Fruit fly (Drosophila melanogaster) whole organism, embryonic: Measurements from ENCODE around the gene Cralbp.

Source experiments
- Aef1 ChIP-seq: fragments of 200-800 bp; sonication (Bioruptor generic); IDR thresholded peaks from 3 replicates; pipeline ENCODE4 v1.3.6; 2022; ENCODE audit warnings: missing biosample characterization, missing genetic modification characterization
- Antp ChIP-seq: fragments of 200-800 bp; sonication (Bioruptor generic); optimal IDR thresholded peaks from 3 replicates; lab custom pipeline; 2016; ENCODE audit warnings: missing biosample characterization, missing genetic modification characterization
- BEAF-32 ChIP-seq: fragments of 200-800 bp; sonication (Bioruptor generic); optimal IDR thresholded peaks from 3 replicates; lab custom pipeline; 2017; ENCODE audit warnings: missing biosample characterization, missing genetic modification characterization, mild to moderate bottlenecking, moderate library complexity, missing genetic modification reagents
- C15 ChIP-seq: fragments of 200-800 bp; sonication (Bioruptor generic); IDR thresholded peaks from 3 replicates; pipeline ENCODE4 v1.3.6; 2022; ENCODE audit warnings: missing biosample characterization, missing genetic modification characterization
- CG12071 ChIP-seq: fragments of 200-800 bp; sonication (Bioruptor generic); optimal IDR thresholded peaks from 3 replicates; lab custom pipeline; 2018; ENCODE audit warnings: missing biosample characterization, mild to moderate bottlenecking, missing genetic modification characterization
- CG14441 ChIP-seq: fragments of 200-800 bp; sonication (Bioruptor generic); IDR thresholded peaks from 2 replicates; pipeline ENCODE4 v1.3.6; 2022; ENCODE audit warnings: missing biosample characterization, missing genetic modification characterization
- CG1647 ChIP-seq: fragments of 200-800 bp; sonication (Bioruptor generic); optimal IDR thresholded peaks from 3 replicates; lab custom pipeline; 2016; ENCODE audit warnings: missing biosample characterization, missing genetic modification characterization
- CG17385 ChIP-seq: fragments of 200-800 bp; sonication (Bioruptor generic); optimal IDR thresholded peaks from 3 replicates; lab custom pipeline; 2018; ENCODE audit warnings: missing biosample characterization, mild to moderate bottlenecking, missing genetic modification characterization
- CG17612 ChIP-seq: fragments of 200-800 bp; sonication (Bioruptor generic); IDR thresholded peaks from 2 replicates; pipeline ENCODE4 v1.3.6; 2022; ENCODE audit warnings: missing biosample characterization, missing genetic modification characterization
- CG18262 ChIP-seq: fragments of 200-800 bp; optimal IDR thresholded peaks from 3 replicates; lab custom pipeline; 2019; ENCODE audit warnings: missing biosample characterization, mild to moderate bottlenecking, missing genetic modification characterization, moderate library complexity
- CG1832 ChIP-seq: fragments of 200-800 bp; sonication (Bioruptor generic); optimal IDR thresholded peaks from 2 replicates; lab custom pipeline; 2017; ENCODE audit warnings: missing biosample characterization, mild to moderate bottlenecking, missing genetic modification characterization, inconsistent platforms
- CG32767 ChIP-seq: fragments of 200-800 bp; sonication (Bioruptor generic); IDR thresholded peaks from 2 replicates; pipeline ENCODE4 v1.3.6; 2022; ENCODE audit warnings: missing biosample characterization, missing genetic modification characterization
- CG34376 ChIP-seq: fragments of 200-800 bp; sonication (Bioruptor generic); optimal IDR thresholded peaks from 2 replicates; lab custom pipeline; 2018; ENCODE audit warnings: missing biosample characterization, mild to moderate bottlenecking, missing genetic modification characterization
- CG4424 ChIP-seq: fragments of 200-800 bp; sonication (Bioruptor generic); optimal IDR thresholded peaks from 3 replicates; lab custom pipeline; 2016; ENCODE audit warnings: missing biosample characterization, missing genetic modification characterization
- CG4854 ChIP-seq: fragments of 200-800 bp; sonication (Bioruptor generic); optimal IDR thresholded peaks from 2 replicates; lab custom pipeline; 2016; ENCODE audit warnings: missing biosample characterization, missing genetic modification characterization, inconsistent platforms
- CG5953 ChIP-seq: fragments of 200-800 bp; sonication (Bioruptor generic); IDR thresholded peaks from 2 replicates; pipeline ENCODE4 v1.3.6; 2022; ENCODE audit warnings: missing biosample characterization, missing genetic modification characterization
- CG6272 ChIP-seq: fragments of 200-800 bp; sonication (Bioruptor generic); IDR thresholded peaks from 2 replicates; pipeline ENCODE4 v1.3.6; 2022; ENCODE audit warnings: missing biosample characterization, missing genetic modification characterization
- CG8388 ChIP-seq: fragments of 200-800 bp; sonication (Bioruptor generic); optimal IDR thresholded peaks from 2 replicates; lab custom pipeline; 2019; ENCODE audit warnings: missing biosample characterization, mild to moderate bottlenecking, missing genetic modification characterization, moderate library complexity
- Dp ChIP-seq: fragments of 200-800 bp; sonication (Bioruptor generic); optimal IDR thresholded peaks from 2 replicates; lab custom pipeline; 2018; ENCODE audit warnings: missing biosample characterization, mild to moderate bottlenecking, missing genetic modification characterization, moderate library complexity
- Ets97D ChIP-seq: fragments of 200-800 bp; sonication (Bioruptor generic); optimal IDR thresholded peaks from 3 replicates; lab custom pipeline; 2016; ENCODE audit warnings: missing biosample characterization, missing genetic modification characterization
- GATAe ChIP-seq: fragments of 200-800 bp; sonication (Bioruptor generic); conservative IDR thresholded peaks from 2 replicates; pipeline ENCODE4 v1.3.6; 2022; ENCODE audit warnings: missing biosample characterization, missing genetic modification characterization
- Hr3 ChIP-seq: fragments of 200-800 bp; sonication (Bioruptor generic); optimal IDR thresholded peaks from 3 replicates; lab custom pipeline; 2016; ENCODE audit warnings: missing biosample characterization, missing genetic modification characterization
- Lpt ChIP-seq: fragments of >200 bp; optimal IDR thresholded peaks from 2 replicates; lab custom pipeline; 2018; ENCODE audit warnings: missing biosample characterization, missing genetic modification characterization
- MESR4 ChIP-seq: fragments of 200-800 bp; sonication (Bioruptor generic); optimal IDR thresholded peaks from 2 replicates; lab custom pipeline; 2018; ENCODE audit warnings: missing biosample characterization, mild to moderate bottlenecking, missing genetic modification characterization, moderate library complexity
- NFAT ChIP-seq: fragments of 200-800 bp; sonication (Bioruptor generic); IDR thresholded peaks from 2 replicates; pipeline ENCODE4 v1.3.6; 2022; ENCODE audit warnings: missing biosample characterization, missing genetic modification characterization
- Nf-YB ChIP-seq: fragments of 200-800 bp; sonication (Bioruptor generic); optimal IDR thresholded peaks from 3 replicates; lab custom pipeline; 2019; ENCODE audit warnings: missing biosample characterization, mild to moderate bottlenecking, missing genetic modification characterization, moderate library complexity
- Nf-YC ChIP-seq: fragments of 200-800 bp; optimal IDR thresholded peaks from 3 replicates; lab custom pipeline; 2019; ENCODE audit warnings: missing biosample characterization, mild to moderate bottlenecking, missing genetic modification characterization, moderate library complexity
- Ssrp ChIP-seq: fragments of 200-800 bp; sonication (Bioruptor generic); optimal IDR thresholded peaks from 2 replicates; lab custom pipeline; 2018; ENCODE audit warnings: missing biosample characterization, mild to moderate bottlenecking, missing genetic modification characterization, moderate library complexity
- Usf ChIP-seq: fragments of 200-800 bp; sonication (Bioruptor generic); optimal IDR thresholded peaks from 2 replicates; lab custom pipeline; 2017; ENCODE audit warnings: missing genotype, missing biosample characterization, missing genetic modification characterization
- ab ChIP-seq: fragments of 200-800 bp; sonication (Bioruptor generic); optimal IDR thresholded peaks from 2 replicates; lab custom pipeline; 2016; ENCODE audit warnings: missing biosample characterization, missing genetic modification characterization
- amos ChIP-seq: fragments of 200-800 bp; sonication (Bioruptor generic); IDR thresholded peaks from 2 replicates; pipeline ENCODE4 v1.3.6; 2022; ENCODE audit warnings: missing biosample characterization, missing genetic modification characterization; ENCODE audit not compliant: partially characterized antibody
- ato ChIP-seq: fragments of 200-800 bp; sonication (Bioruptor generic); IDR thresholded peaks from 2 replicates; pipeline ENCODE4 v1.3.6; 2022; ENCODE audit warnings: missing biosample characterization, missing genetic modification characterization; ENCODE audit not compliant: partially characterized antibody
- bab2 ChIP-seq: fragments of 200-800 bp; sonication (Bioruptor generic); optimal IDR thresholded peaks from 2 replicates; lab custom pipeline; 2016; ENCODE audit warnings: missing biosample characterization, missing genetic modification characterization
- croc ChIP-seq: fragments of 200-800 bp; sonication (Bioruptor generic); conservative IDR thresholded peaks from 3 replicates; pipeline ENCODE4 v1.3.6; 2022; ENCODE audit warnings: missing biosample characterization, missing genetic modification characterization
- ems ChIP-seq: fragments of 200-800 bp; sonication (Bioruptor generic); optimal IDR thresholded peaks from 3 replicates; lab custom pipeline; 2016; ENCODE audit warnings: missing biosample characterization, missing genetic modification characterization
- fd64A ChIP-seq: fragments of 200-800 bp; sonication (Bioruptor generic); optimal IDR thresholded peaks from 3 replicates; lab custom pipeline; 2018; ENCODE audit warnings: missing biosample characterization, mild to moderate bottlenecking, missing genetic modification characterization
- gce ChIP-seq: fragments of 200-800 bp; sonication (Bioruptor generic); IDR thresholded peaks from 3 replicates; pipeline ENCODE4 v1.3.6; 2022; ENCODE audit warnings: missing biosample characterization, missing genetic modification characterization
- gro ChIP-seq: fragments of 200-800 bp; sonication (Bioruptor generic); optimal IDR thresholded peaks from 2 replicates; lab custom pipeline; 2016; ENCODE audit warnings: missing biosample characterization, missing genetic modification characterization
- hth ChIP-seq: fragments of >200 bp; optimal IDR thresholded peaks from 2 replicates; lab custom pipeline; 2017; ENCODE audit warnings: inconsistent platforms
- mirr ChIP-seq: fragments of 200-800 bp; sonication (Bioruptor generic); optimal IDR thresholded peaks from 3 replicates; lab custom pipeline; 2018; ENCODE audit warnings: missing biosample characterization, mild to moderate bottlenecking, missing genetic modification characterization
- pan ChIP-seq, 4 experiments: fragments of >200 bp in 3 of 4; fragments of 200-800 bp in 1 of 4; sonication (Bioruptor generic) in 1 of 4; optimal IDR thresholded peaks in 3 of 4; IDR thresholded peaks in 1 of 4; 2 replicates each; pipeline versions ENCODE4 v1.3.6 to Lab custom; 2017 to 2022; ENCODE audit warnings: missing biosample characterization in 2 of 4, missing genetic modification characterization in 2 of 4, mixed read lengths in 1 of 4
- peb ChIP-seq: fragments of 200-800 bp; sonication (Bioruptor generic); IDR thresholded peaks from 2 replicates; pipeline ENCODE4 v1.3.6; 2022; ENCODE audit warnings: missing biosample characterization, missing genetic modification characterization
- pros ChIP-seq: fragments of 200-800 bp; sonication (Bioruptor generic); optimal IDR thresholded peaks from 3 replicates; lab custom pipeline; 2019; ENCODE audit warnings: missing biosample characterization, mild to moderate bottlenecking, missing genetic modification characterization, moderate library complexity
- run ChIP-seq: fragments of 200-800 bp; sonication (Bioruptor generic); optimal IDR thresholded peaks from 3 replicates; lab custom pipeline; 2018; ENCODE audit warnings: missing biosample characterization, mild to moderate bottlenecking, missing genetic modification characterization
- schlank ChIP-seq: fragments of 200-800 bp; sonication (Bioruptor generic); optimal IDR thresholded peaks from 2 replicates; lab custom pipeline; 2018; ENCODE audit warnings: missing biosample characterization, mild to moderate bottlenecking, missing genetic modification characterization
- sens-2 ChIP-seq: fragments of 200-800 bp; sonication (Bioruptor generic); IDR thresholded peaks from 2 replicates; pipeline ENCODE4 v1.3.6; 2022; ENCODE audit warnings: missing biosample characterization, missing genetic modification characterization
- stc ChIP-seq: fragments of 200-800 bp; sonication (Bioruptor generic); IDR thresholded peaks from 2 replicates; pipeline ENCODE4 v1.3.6; 2022; ENCODE audit warnings: missing biosample characterization, missing genetic modification characterization
- tap ChIP-seq: fragments of 200-800 bp; optimal IDR thresholded peaks from 3 replicates; lab custom pipeline; 2019; ENCODE audit warnings: missing biosample characterization, mild to moderate bottlenecking, missing genetic modification characterization, moderate library complexity
- tgo ChIP-seq: fragments of 200-800 bp; sonication (Bioruptor generic); IDR thresholded peaks from 3 replicates; pipeline ENCODE4 v1.3.6; 2022; ENCODE audit warnings: missing biosample characterization, missing genetic modification characterization
- zen ChIP-seq: fragments of 200-800 bp; sonication (Bioruptor generic); optimal IDR thresholded peaks from 3 replicates; lab custom pipeline; 2018; ENCODE audit warnings: missing biosample characterization, mild to moderate bottlenecking, missing genetic modification characterization, moderate library complexity

Gene Cralbp

DNA sequence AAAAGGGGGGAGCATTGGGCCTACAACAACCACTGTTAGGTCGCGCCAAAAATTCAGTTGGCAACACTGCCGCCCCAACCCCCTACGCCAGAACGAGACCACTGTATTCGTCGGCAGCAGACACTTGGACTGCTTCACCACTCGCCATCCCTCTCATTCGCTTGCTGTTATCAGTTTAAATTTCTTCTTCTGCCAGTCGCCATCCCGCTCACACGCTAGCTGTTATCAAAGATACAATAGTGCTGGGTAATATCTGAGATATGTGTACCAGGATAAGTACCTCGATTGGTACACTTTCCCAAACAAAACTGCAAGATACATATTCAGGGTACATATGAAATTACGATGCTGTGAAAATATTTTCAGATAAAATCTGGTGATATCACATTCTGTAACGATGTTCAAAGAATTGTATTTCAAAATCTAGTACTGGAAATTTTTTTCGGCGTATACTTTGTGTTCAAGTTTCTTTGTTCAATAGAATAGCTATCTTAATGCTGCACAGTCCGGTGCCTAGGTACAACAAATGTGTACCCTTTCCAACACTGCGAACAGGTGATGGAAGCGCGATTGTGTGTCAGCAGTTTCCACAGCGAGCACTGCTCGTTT lies 15.6 kb downstream of the Cralbp start (continued):
- peak; percentile 48 for TF ChIP-seq croc
- peak; percentile 72 for TF ChIP-seq CG8388 (GFP tag; lab: Kevin White, UChicago)
- TF ChIP-seq tap (tag; lab: Kevin White, UChicago) = no peak
- TF ChIP-seq Dp (GFP tag; lab: Kevin White, UChicago) = peak; percentile 44
- peak; percentile 58 for TF ChIP-seq CG17612
- TF ChIP-seq peb (GFP tag; lab: Robert Waterston, UW) = peak; percentile 48; the same call in 1 of the 2 replicates
- TF ChIP-seq mirr (GFP tag; lab: Kevin White, UChicago) = peak; percentile 88
- TF ChIP-seq gce (GFP tag; lab: Robert Waterston, UW) = 0 out of 3 replicates have a peak, but pooled peaks have one; percentile 16
- peak; percentile 46; the same call in 1 of the 2 replicates for TF ChIP-seq stc
- TF ChIP-seq C15 (GFP tag; lab: Robert Waterston, UW) = no peak
- peak; percentile 44; the same call in 1 of the 2 replicates for TF ChIP-seq amos (GFP tag; lab: Robert Waterston, UW)
- TF ChIP-seq gro (GFP tag; lab: Kevin White, UChicago) = peak; percentile 90
- TF ChIP-seq CG18262 (tag; lab: Kevin White, UChicago) = peak; percentile 86
- TF ChIP-seq CG6272 (GFP tag; lab: Robert Waterston, UW) = no peak
- TF ChIP-seq sens-2 (GFP tag; lab: Robert Waterston, UW) = 0 out of 2 replicates have a peak, but pooled peaks have one; percentile 29
- TF ChIP-seq CG12071 (GFP tag; lab: Kevin White, UChicago) = no peak
- TF ChIP-seq ab (GFP tag; lab: Kevin White, UChicago) = peak; percentile 19
- peak; percentile 56 for TF ChIP-seq Aef1 (GFP tag; lab: Robert Waterston, UW)
- TF ChIP-seq NFAT (GFP tag; lab: Robert Waterston, UW) = peak; percentile 46; the same call in 1 of the 2 replicates
- TF ChIP-seq tgo (GFP tag; lab: Robert Waterston, UW) = peak; percentile 70
- TF ChIP-seq CG34376 (GFP tag; lab: Kevin White, UChicago) = peak; percentile 94
- peak; percentile 82 for TF ChIP-seq CG4424
- no peak for TF ChIP-seq Lpt (GFP tag; lab: Kevin White, UChicago)
- TF ChIP-seq Nf-YB (GFP tag; lab: Kevin White, UChicago) = peak; percentile 76
- peak; percentile 89 for TF ChIP-seq Antp (GFP tag; lab: Kevin White, UChicago)
- peak; percentile 76 for TF ChIP-seq ems (GFP tag; lab: Kevin White, UChicago)
- peak; percentile 20 for TF ChIP-seq BEAF-32 (GFP tag; lab: Kevin White, UChicago)
- peak; percentile 81 for TF ChIP-seq schlank
- peak; percentile 92 for TF ChIP-seq CG17385 (GFP tag; lab: Kevin White, UChicago)
- peak; percentile 82 for TF ChIP-seq Ssrp
- TF ChIP-seq CG14441 = peak; percentile 77
- TF ChIP-seq MESR4 (GFP tag; lab: Kevin White, UChicago) = peak; percentile 16
- peak; percentile 93 for TF ChIP-seq Nf-YC (tag; lab: Kevin White, UChicago)
- peak; percentile 64 for TF ChIP-seq CG32767
- peak; percentile 85 for TF ChIP-seq Hr3 (GFP tag; lab: Kevin White, UChicago)
- no peak for TF ChIP-seq ato (GFP tag; lab: Robert Waterston, UW)
- peak; percentile 68 for TF ChIP-seq CG1647 (GFP tag; lab: Kevin White, UChicago)
- peak; percentile 90 for TF ChIP-seq CG4854 (GFP tag; lab: Kevin White, UChicago)
- peak; percentile 70 for TF ChIP-seq pros (GFP tag; lab: Kevin White, UChicago)
- TF ChIP-seq zen (tag; lab: Kevin White, UChicago) = peak; percentile 68
- TF ChIP-seq Usf = peak; percentile 61
- peak; percentile 96 for TF ChIP-seq GATAe
- TF ChIP-seq Ets97D (GFP tag; lab: Kevin White, UChicago) = peak; percentile 74
- TF ChIP-seq fd64A (GFP tag; lab: Kevin White, UChicago) = peak; percentile 57
- peak; percentile 31; the same call in 1 of the 2 replicates for TF ChIP-seq CG5953 (GFP tag; lab: Robert Waterston, UW)
- no peak for TF ChIP-seq pan (optimal IDR thresholded peaks at IDR 0.05; lab: Kevin White, UChicago)
- TF ChIP-seq pan (GFP tag; optimal IDR thresholded peaks at IDR 0.05 in 1 of 2, IDR thresholded peaks at IDR 0.05 in 1 of 2) = no peak
- peak; percentile 53 for TF ChIP-seq run (tag; lab: Kevin White, UChicago)
- peak; percentile 84 for TF ChIP-seq bab2 (GFP tag; lab: Kevin White, UChicago)
- TF ChIP-seq CG1832 (GFP tag; lab: Kevin White, UChicago) = peak; percentile 98
- no peak for TF ChIP-seq hth (lab: Kevin White, UChicago)
